Fruit fly (Drosophila melanogaster): ENCODE results near the gene Dnaaf6.
A peak's percentile ranks its signal among the peaks of the same experiment; 100 is the strongest.

Dnaaf6 gene

DNA sequence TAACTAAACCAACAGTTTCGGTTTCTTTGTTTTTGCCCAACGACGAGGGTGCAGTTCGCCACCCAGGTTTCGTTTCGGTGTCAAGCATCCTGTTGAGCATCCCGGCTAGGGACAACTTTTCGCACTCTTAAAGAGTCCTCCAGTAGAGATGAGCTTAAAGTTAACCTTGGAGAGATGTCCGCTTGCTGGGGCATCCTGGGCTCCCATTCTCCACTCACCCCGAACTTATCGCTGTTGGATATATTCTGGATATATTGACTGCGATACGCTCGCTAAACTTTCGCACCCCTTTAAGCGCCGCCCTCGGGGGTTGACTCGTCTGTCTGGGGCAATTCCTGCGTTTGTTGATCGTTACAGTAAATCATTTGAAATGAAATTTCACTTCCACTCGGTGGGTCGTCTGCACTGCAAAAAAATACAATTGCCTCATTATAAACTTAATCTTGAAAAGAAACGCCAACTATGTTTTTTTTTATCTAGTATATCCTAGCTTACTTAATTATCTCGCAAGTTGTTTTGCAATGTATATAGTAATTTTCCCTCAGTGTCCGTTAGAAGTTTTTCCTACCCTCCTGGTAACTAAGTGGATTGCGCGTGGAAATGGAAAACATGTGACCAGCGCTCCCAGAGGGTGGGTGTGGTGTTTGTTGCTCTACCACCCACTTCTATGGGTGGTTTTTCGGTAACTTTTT lies 22.9 kb upstream of the Dnaaf6 start (continued):
- peak; percentile 86 for TF ChIP-seq CG31441 (GFP tag; IDR thresholded peaks at IDR 0.05)
- peak; percentile 45 for TF ChIP-seq CG8281 (tag; optimal IDR thresholded peaks at IDR 0.05)
- TF ChIP-seq CG12659 (GFP tag; optimal IDR thresholded peaks at IDR 0.05): peak; percentile 81
- TF ChIP-seq MTF-1 (GFP tag; optimal IDR thresholded peaks at IDR 0.05; ENCODE audit: borderline replicate concordance): peak; percentile 12
- TF ChIP-seq esg (GFP tag; conservative IDR thresholded peaks at IDR 0.05): peak; percentile 76
- TF ChIP-seq CG16815 (GFP tag; optimal IDR thresholded peaks at IDR 0.05): peak; percentile 45
- peak; percentile 66 for TF ChIP-seq maf-S (GFP tag; optimal IDR thresholded peaks at IDR 0.05)
- TF ChIP-seq fu2 (GFP tag; optimal IDR thresholded peaks at IDR 0.05): peak; percentile 46
- TF ChIP-seq ci (GFP tag; IDR thresholded peaks at IDR 0.05): peak; percentile 94
- peak; percentile 70 for TF ChIP-seq CG6765 (GFP tag; optimal IDR thresholded peaks at IDR 0.05)
- TF ChIP-seq CG12219 (GFP tag; optimal IDR thresholded peaks at IDR 0.05): peak; percentile 80
- TF ChIP-seq CG2120 (GFP tag; optimal IDR thresholded peaks at IDR 0.05): peak; percentile 85
- no peak for TF ChIP-seq Drgx (GFP tag; IDR thresholded peaks at IDR 0.05)
- TF ChIP-seq usp (GFP tag; optimal IDR thresholded peaks at IDR 0.05): no peak
- peak; percentile 79; the same call in 2 of the 3 replicates for TF ChIP-seq CG11456 (GFP tag; IDR thresholded peaks at IDR 0.05)
- peak; percentile 76 to 85 for TF ChIP-seq Hr51 (GFP tag; optimal IDR thresholded peaks at IDR 0.05)
- TF ChIP-seq CG4282 (GFP tag; optimal IDR thresholded peaks at IDR 0.05): peak; percentile 26
- TF ChIP-seq CG18619 (GFP tag; optimal IDR thresholded peaks at IDR 0.05): peak; percentile 67
- no peak for TF ChIP-seq B-H2 (GFP tag; optimal IDR thresholded peaks at IDR 0.05)
- no peak for TF ChIP-seq HLH4C (GFP tag; IDR thresholded peaks at IDR 0.05; ENCODE audit: partially characterized antibody)
- TF ChIP-seq CG7556 (GFP tag; optimal IDR thresholded peaks at IDR 0.05): peak; percentile 88
- TF ChIP-seq Dip3 (GFP tag; optimal IDR thresholded peaks at IDR 0.05): peak; percentile 27
- TF ChIP-seq grn (GFP tag; optimal IDR thresholded peaks at IDR 0.05): no peak
- peak; percentile 77 for TF ChIP-seq CG8388 (GFP tag; optimal IDR thresholded peaks at IDR 0.05)
- no peak for TF ChIP-seq trh (GFP tag; optimal IDR thresholded peaks at IDR 0.05)
- TF ChIP-seq pnt (GFP tag; optimal IDR thresholded peaks at IDR 0.05): peak; percentile 72
- TF ChIP-seq oc (tag; optimal IDR thresholded peaks at IDR 0.05): peak; percentile 82
- TF ChIP-seq TFAM (GFP tag; optimal IDR thresholded peaks at IDR 0.05): peak; percentile 57
- TF ChIP-seq NC2β (GFP tag; optimal IDR thresholded peaks at IDR 0.05): peak; percentile 74
- TF ChIP-seq CG4360 (GFP tag; IDR thresholded peaks at IDR 0.05): peak; percentile 57; the same call in 1 of the 2 replicates
- peak; percentile 75 for TF ChIP-seq Oaz (GFP tag; IDR thresholded peaks at IDR 0.05)
- TF ChIP-seq CG9876 (GFP tag; optimal IDR thresholded peaks at IDR 0.05): peak; percentile 29
- peak; percentile 87 for TF ChIP-seq CG14441 (GFP tag; IDR thresholded peaks at IDR 0.05)
- no peak for TF ChIP-seq CG7987 (GFP tag; optimal IDR thresholded peaks at IDR 0.05)
- no peak for TF ChIP-seq yki (optimal IDR thresholded peaks at IDR 0.05)
- TF ChIP-seq pros (GFP tag; optimal IDR thresholded peaks at IDR 0.05): peak; percentile 89
- TF ChIP-seq B-H1 (GFP tag; IDR thresholded peaks at IDR 0.05): peak; percentile 67
- TF ChIP-seq MESR4 (GFP tag; optimal IDR thresholded peaks at IDR 0.05): peak; percentile 7
- peak; percentile 55; the same call in 2 of the 3 replicates for TF ChIP-seq z (GFP tag; IDR thresholded peaks at IDR 0.05)
- TF ChIP-seq CG10321 (GFP tag; IDR thresholded peaks at IDR 0.05): no peak; the same call in 1 of the 2 replicates
- peak; percentile 59 for TF ChIP-seq Ravus (GFP tag; IDR thresholded peaks at IDR 0.05)
- peak; percentile 90 for TF ChIP-seq CG2678 (tag; optimal IDR thresholded peaks at IDR 0.05)
- TF ChIP-seq CG32532 (GFP tag; IDR thresholded peaks at IDR 0.05): peak; percentile 75
- TF ChIP-seq Gug (GFP tag; IDR thresholded peaks at IDR 0.05): peak; percentile 82
- TF ChIP-seq disco-r (GFP tag; optimal IDR thresholded peaks at IDR 0.05): peak; percentile 58
- TF ChIP-seq CG10543 (GFP tag; optimal IDR thresholded peaks at IDR 0.05): peak; percentile 60
- TF ChIP-seq HLHmδ (GFP tag; optimal IDR thresholded peaks at IDR 0.05): no peak
- peak; percentile 90 for TF ChIP-seq zfh1 (GFP tag; IDR thresholded peaks at IDR 0.05)
- TF ChIP-seq luna (GFP tag; optimal IDR thresholded peaks at IDR 0.05): no peak
- TF ChIP-seq CG10274 (GFP tag; optimal IDR thresholded peaks at IDR 0.05): peak; percentile 22
